Fruit fly (Drosophila melanogaster) whole organism, adult: Measurements from ENCODE around the gene CG7215.

Experiments used
- CG14711 ChIP-seq: fragments of 200-800 bp; sonication (Bioruptor generic); optimal IDR thresholded peaks from 2 replicates; lab custom pipeline; 2018; ENCODE audit warnings: missing biosample characterization, mild to moderate bottlenecking, missing genetic modification characterization, moderate library complexity
- Clk ChIP-seq: fragments of 200-800 bp; sonication (Bioruptor generic); optimal IDR thresholded peaks from 2 replicates; lab custom pipeline; 2017; ENCODE audit warnings: missing biosample characterization, missing genetic modification characterization
- Hr96 ChIP-seq: fragments of 200-800 bp; sonication (Bioruptor generic); optimal IDR thresholded peaks from 2 replicates; lab custom pipeline; 2016; ENCODE audit warnings: missing biosample characterization, missing genetic modification characterization
- bab1 ChIP-seq: fragments of 200-800 bp; sonication (Bioruptor generic); optimal IDR thresholded peaks from 3 replicates; lab custom pipeline; 2019; ENCODE audit warnings: missing biosample characterization, mild to moderate bottlenecking, missing genetic modification characterization, moderate library complexity
- kay ChIP-seq: fragments of 200-800 bp; sonication (Bioruptor generic); peaks from one replicate; lab custom pipeline; 2016; ENCODE audit warnings: missing biosample characterization, missing genetic modification characterization, borderline replicate concordance
- pad ChIP-seq: fragments of 200-800 bp; sonication (Bioruptor generic); optimal IDR thresholded peaks from 3 replicates; lab custom pipeline; 2017; ENCODE audit warnings: missing biosample characterization, missing genetic modification characterization, mild to moderate bottlenecking, moderate library complexity, missing genetic modification reagents
- tj ChIP-seq: fragments of 200-800 bp; sonication (Bioruptor generic); optimal IDR thresholded peaks from 3 replicates; lab custom pipeline; 2017; ENCODE audit warnings: missing biosample characterization, mild to moderate bottlenecking, missing genetic modification characterization, moderate library complexity

DNA sequence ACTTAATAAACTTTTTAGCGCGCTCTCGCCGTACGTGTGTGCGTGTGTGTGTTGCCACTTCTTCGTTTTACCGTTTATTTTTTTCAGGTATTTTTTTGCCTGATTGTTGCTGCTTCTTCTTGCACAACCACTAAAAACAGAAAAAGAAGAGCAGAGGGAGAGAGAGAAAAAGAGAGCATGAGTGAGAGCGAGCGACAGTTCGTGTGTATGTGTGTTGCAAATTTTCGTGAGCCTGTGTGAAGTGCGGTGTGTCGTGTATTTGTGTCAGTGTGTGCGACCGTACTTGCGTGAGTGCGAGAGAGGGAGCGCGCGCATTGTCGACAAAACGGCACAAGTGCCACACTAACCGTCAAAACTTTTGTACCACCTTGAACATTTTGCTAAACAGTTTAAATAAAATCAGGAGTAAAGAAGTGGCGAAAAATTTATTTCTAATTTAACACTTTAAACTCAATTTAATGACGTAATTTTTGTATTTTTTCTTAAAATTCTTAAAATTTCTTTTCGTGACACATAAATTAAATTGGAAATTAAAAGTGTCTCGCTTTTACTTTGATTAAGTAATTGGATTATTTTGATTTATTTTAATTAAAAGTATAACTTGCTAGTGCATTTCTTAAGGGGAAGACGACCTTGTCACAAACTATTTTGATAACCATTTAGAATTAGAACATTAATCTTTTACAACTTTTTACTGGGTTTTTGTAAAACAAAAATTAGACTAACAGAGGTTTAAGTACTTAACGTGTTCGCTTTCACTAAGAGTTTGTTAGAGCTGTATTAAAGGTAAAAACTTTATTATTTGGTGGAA lies 30.1 kb upstream of the CG7215 start:
- TF ChIP-seq kay (GFP tag; lab: Kevin White, UChicago), result no peak
- TF ChIP-seq Clk (GFP tag; lab: Kevin White, UChicago), result no peak
- peak; percentile 52 for TF ChIP-seq Hr96
- peak; percentile 32 for TF ChIP-seq pad (GFP tag; lab: Kevin White, UChicago)
- peak; percentile 23 for TF ChIP-seq CG14711 (tag; lab: Kevin White, UChicago)
- TF ChIP-seq bab1, result peak; percentile 61
- peak; percentile 71 for TF ChIP-seq tj (GFP tag; lab: Kevin White, UChicago)
